Worm (Caenorhabditis elegans) whole organism, L4 larva: ENCODE data around the gene Y4C6B.7.
A peak's percentile ranks its signal among the peaks of the same experiment; 100 is the strongest.

Source experiments
- F37D6.2 ChIP-seq: sonication (generic microtip); optimal IDR thresholded peaks from 2 replicates; lab custom pipeline; 2016; ENCODE audit warnings: mild to moderate bottlenecking, missing genetic modification characterization, missing compliant biosample characterization
- T26A8.4 ChIP-seq: fragments of 200-800 bp; sonication (Bioruptor generic); IDR thresholded peaks from 2 replicates; pipeline ENCODE4 v1.3.6; 2022; ENCODE audit warnings: missing genetic modification characterization, missing compliant biosample characterization
- Y105C5A.15 ChIP-seq: fragments of 200-800 bp; sonication (Bioruptor generic); IDR thresholded peaks from 2 replicates; pipeline ENCODE4 v1.3.6; 2022; ENCODE audit warnings: missing genetic modification characterization, missing compliant biosample characterization
- Y48G9A.11 ChIP-seq: fragments of 200-800 bp; sonication (Bioruptor generic); IDR thresholded peaks from 2 replicates; pipeline ENCODE4 v1.3.6; 2022; ENCODE audit warnings: missing genetic modification reagents, missing genetic modification characterization, missing compliant biosample characterization
- ZK337.2 ChIP-seq: fragments of 200-800 bp; sonication (Bioruptor generic); IDR thresholded peaks from 2 replicates; pipeline ENCODE4 v1.3.6; 2022; ENCODE audit warnings: missing genetic modification reagents, missing genetic modification characterization, missing compliant biosample characterization
- arid-1 ChIP-seq: fragments of 200-800 bp; sonication (Bioruptor generic); conservative IDR thresholded peaks from 2 replicates; pipeline ENCODE4 v1.3.6; 2022; ENCODE audit warnings: missing genetic modification reagents, missing genetic modification characterization, missing compliant biosample characterization
- attf-4 ChIP-seq: sonication (generic microtip); optimal IDR thresholded peaks from 3 replicates; lab custom pipeline; 2017; ENCODE audit warnings: missing biosample characterization, missing genetic modification characterization
- ceh-20 ChIP-seq: fragments of 200-800 bp; sonication (Bioruptor generic); IDR thresholded peaks from 2 replicates; pipeline ENCODE4 v1.3.6; 2022; ENCODE audit warnings: missing genetic modification reagents, missing genetic modification characterization, missing compliant biosample characterization
- ceh-62 ChIP-seq: sonication (generic microtip); optimal IDR thresholded peaks from 2 replicates; lab custom pipeline; 2017; ENCODE audit warnings: missing biosample characterization, missing genetic modification characterization
- ces-1 ChIP-seq: fragments of 150-350 bp; sonication (generic microtip); optimal IDR thresholded peaks from 4 replicates; lab custom pipeline; 2014; ENCODE audit warnings: missing biosample characterization, missing genetic modification reagents, missing genetic modification characterization
- dmd-6 ChIP-seq: fragments of 200-800 bp; sonication (Bioruptor generic); IDR thresholded peaks from 2 replicates; pipeline ENCODE4 v1.3.6; 2022; ENCODE audit warnings: missing genetic modification reagents, missing genetic modification characterization, missing compliant biosample characterization
- dve-1 ChIP-seq: sonication (generic microtip); optimal IDR thresholded peaks from 2 replicates; lab custom pipeline; 2017; ENCODE audit warnings: antibody characterized with exemption, mild to moderate bottlenecking, missing genetic modification characterization, missing compliant biosample characterization; ENCODE audit not compliant: insufficient read depth
- egl-27 ChIP-seq: sonication (generic microtip); optimal IDR thresholded peaks from 3 replicates; lab custom pipeline; 2017; ENCODE audit warnings: missing biosample characterization, missing genetic modification reagents, missing genetic modification characterization
- fos-1 ChIP-seq: fragments of 150-350 bp; optimal IDR thresholded peaks from 2 replicates; lab custom pipeline; 2014; ENCODE audit warnings: missing biosample characterization, missing genetic modification characterization
- hlh-30 ChIP-seq: sonication (generic microtip); optimal IDR thresholded peaks from 2 replicates; lab custom pipeline; 2017; ENCODE audit warnings: antibody characterized with exemption, mild to moderate bottlenecking, missing genetic modification characterization, missing compliant biosample characterization; ENCODE audit not compliant: insufficient read depth
- hmg-1.1 ChIP-seq: fragments of 200-800 bp; sonication (Bioruptor generic); IDR thresholded peaks from 2 replicates; pipeline ENCODE4 v1.3.6; 2022; ENCODE audit warnings: missing genetic modification reagents, missing genetic modification characterization, missing compliant biosample characterization
- lin-15B ChIP-seq: fragments of 150-350 bp; sonication (generic microtip); optimal IDR thresholded peaks from 3 replicates; lab custom pipeline; 2014; ENCODE audit warnings: missing biosample characterization, missing genetic modification characterization
- madf-5 ChIP-seq, 2 experiments: fragments of 200-800 bp; sonication (Bioruptor generic); IDR thresholded peaks; 2 replicates each; pipeline ENCODE4 v1.3.6; 2022; ENCODE audit warnings: missing compliant biosample characterization in 2 of 2, missing genetic modification characterization in 2 of 2
- madf-9 ChIP-seq: fragments of 200-800 bp; sonication (Bioruptor generic); conservative IDR thresholded peaks from 2 replicates; pipeline ENCODE4 v1.3.6; 2022; ENCODE audit warnings: missing genetic modification reagents, missing genetic modification characterization, missing compliant biosample characterization
- mdl-1 ChIP-seq, 2 experiments: fragments of 150-350 bp in 1 of 2; sonication (generic microtip) in 1 of 2; optimal IDR thresholded peaks; 2 replicates each; lab custom pipeline; 2014 to 2017; ENCODE audit warnings: missing biosample characterization in 2 of 2, missing genetic modification characterization in 2 of 2
- mdt-29 ChIP-seq: fragments of 200-800 bp; sonication (Bioruptor generic); IDR thresholded peaks from 2 replicates; pipeline ENCODE4 v1.3.6; 2022; ENCODE audit warnings: missing genetic modification reagents, missing genetic modification characterization, missing compliant biosample characterization
- mxl-3 ChIP-seq: fragments of 200-800 bp; sonication (Bioruptor generic); optimal IDR thresholded peaks from 2 replicates; lab custom pipeline; 2018; ENCODE audit warnings: mild to moderate bottlenecking, missing genetic modification characterization, missing compliant biosample characterization
- nhr-111 ChIP-seq: fragments of 200-800 bp; sonication (Bioruptor generic); optimal IDR thresholded peaks from 2 replicates; lab custom pipeline; 2018; ENCODE audit warnings: mild to moderate bottlenecking, missing genetic modification characterization, missing compliant biosample characterization
- nhr-28 ChIP-seq: fragments of 150-350 bp; optimal IDR thresholded peaks from 2 replicates; lab custom pipeline; 2014; ENCODE audit warnings: missing biosample characterization, missing genetic modification characterization
- nhr-42 ChIP-seq: fragments of 200-800 bp; sonication (Bioruptor generic); IDR thresholded peaks from 2 replicates; pipeline ENCODE4 v1.3.6; 2022; ENCODE audit warnings: missing genetic modification characterization, missing compliant biosample characterization
- nhr-48 ChIP-seq: sonication (generic microtip); optimal IDR thresholded peaks from 2 replicates; lab custom pipeline; 2016; ENCODE audit warnings: mild to moderate bottlenecking, missing genetic modification characterization, missing compliant biosample characterization
- nhr-6 ChIP-seq: fragments of 150-350 bp; optimal IDR thresholded peaks from 2 replicates; lab custom pipeline; 2014; ENCODE audit warnings: missing biosample characterization, missing genetic modification characterization
- pha-4 ChIP-seq, 2 experiments: fragments of 150-350 bp in 1 of 2; fragments of 200-800 bp in 1 of 2; sonication (Bioruptor generic) in 1 of 2; IDR thresholded peaks in 1 of 2; optimal IDR thresholded peaks in 1 of 2; 2 replicates each; pipeline versions ENCODE4 v1.3.6 to Lab custom; 2014 to 2022; ENCODE audit warnings: missing genetic modification characterization in 2 of 2, missing genetic modification reagents in 2 of 2, missing biosample characterization in 1 of 2, missing compliant biosample characterization in 1 of 2
- php-3 ChIP-seq: fragments of 200-800 bp; sonication (Bioruptor generic); IDR thresholded peaks from 2 replicates; pipeline ENCODE4 v1.3.6; 2022; ENCODE audit warnings: missing genetic modification reagents, missing genetic modification characterization, missing compliant biosample characterization
- rbr-2 ChIP-seq: sonication (generic microtip); optimal IDR thresholded peaks from 2 replicates; lab custom pipeline; 2016; ENCODE audit warnings: missing genotype, missing genetic modification characterization, missing compliant biosample characterization
- snpc-4 ChIP-seq: fragments of 150-350 bp; optimal IDR thresholded peaks from 2 replicates; lab custom pipeline; 2014; ENCODE audit warnings: missing biosample characterization, missing genetic modification characterization
- tag-97 ChIP-seq: fragments of 200-800 bp; sonication (Bioruptor generic); IDR thresholded peaks from 2 replicates; pipeline ENCODE4 v1.3.6; 2022; ENCODE audit warnings: missing genetic modification characterization, missing compliant biosample characterization
- vab-7 ChIP-seq: fragments of 200-800 bp; sonication (Bioruptor generic); IDR thresholded peaks from 2 replicates; pipeline ENCODE4 v1.3.6; 2022; ENCODE audit warnings: missing genetic modification reagents, missing genetic modification characterization, missing compliant biosample characterization
- zfp-2 ChIP-seq: sonication (generic microtip); optimal IDR thresholded peaks from 2 replicates; lab custom pipeline; 2016; ENCODE audit warnings: mild to moderate bottlenecking, missing genetic modification characterization, missing compliant biosample characterization
- zip-11 ChIP-seq: fragments of 200-800 bp; sonication (Bioruptor generic); IDR thresholded peaks from 2 replicates; pipeline ENCODE4 v1.3.6; 2022; ENCODE audit warnings: missing genetic modification characterization, missing compliant biosample characterization

Y4C6B.7 gene

DNA sequence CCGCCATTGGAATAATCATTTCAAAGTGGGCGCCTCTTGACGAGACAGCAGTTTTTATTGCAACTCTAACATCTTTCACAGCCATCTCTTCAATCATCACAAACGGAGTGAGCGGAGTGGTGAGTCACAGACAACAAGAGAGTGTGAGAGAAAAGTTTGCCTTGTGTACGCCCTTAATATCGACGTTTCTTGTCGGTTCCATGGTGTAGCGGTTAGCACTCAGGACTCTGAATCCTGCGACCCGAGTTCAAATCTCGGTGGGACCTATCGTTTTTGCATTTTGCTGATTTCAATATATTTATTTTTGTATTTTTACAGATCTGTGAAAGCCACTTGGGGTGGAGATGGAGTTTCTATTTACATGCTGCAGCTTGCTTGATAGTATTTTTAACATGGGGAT lies 18.7 kb downstream of the Y4C6B.7 start (continued):
- TF ChIP-seq php-3 (GFP tag; lab: Robert Waterston, UW) (0 out of 2 replicates have a peak, but pooled peaks have one; percentile 27), dmd-6 (GFP tag; lab: Robert Waterston, UW) (peak; percentile 58), nhr-28 (tag; lab: Kevin White, UChicago) (no peak), ZK337.2 (peak; percentile 71), arid-1 (GFP tag; lab: Robert Waterston, UW) (peak; percentile 63; the same call in 1 of the 2 replicates), F37D6.2 (tag; lab: Kevin White, UChicago) (peak; percentile 19), dve-1 (tag; lab: Kevin White, UChicago) (peak; percentile 61), rbr-2 (tag; lab: Kevin White, UChicago) (peak; percentile 65), Y105C5A.15 (GFP tag; lab: Robert Waterston, UW) (0 out of 2 replicates have a peak, but pooled peaks have one; percentile 41), mxl-3 (peak; percentile 25), nhr-48 (tag; lab: Kevin White, UChicago) (peak; percentile 4), nhr-42 (GFP tag; lab: Robert Waterston, UW) (no peak), pha-4 (GFP tag; IDR thresholded peaks at IDR 0.05; lab: Robert Waterston, UW) (peak; percentile 75; the same call in 1 of the 2 replicates), pha-4 (tag; optimal IDR thresholded peaks at IDR 0.05; lab: Kevin White, UChicago) (no peak), mdt-29 (GFP tag; lab: Robert Waterston, UW) (no peak), attf-4 (tag; lab: Kevin White, UChicago) (no peak), madf-9 (peak; percentile 34; the same call in 1 of the 2 replicates), hlh-30 (peak; percentile 47), ces-1 (no peak)

DNA sequence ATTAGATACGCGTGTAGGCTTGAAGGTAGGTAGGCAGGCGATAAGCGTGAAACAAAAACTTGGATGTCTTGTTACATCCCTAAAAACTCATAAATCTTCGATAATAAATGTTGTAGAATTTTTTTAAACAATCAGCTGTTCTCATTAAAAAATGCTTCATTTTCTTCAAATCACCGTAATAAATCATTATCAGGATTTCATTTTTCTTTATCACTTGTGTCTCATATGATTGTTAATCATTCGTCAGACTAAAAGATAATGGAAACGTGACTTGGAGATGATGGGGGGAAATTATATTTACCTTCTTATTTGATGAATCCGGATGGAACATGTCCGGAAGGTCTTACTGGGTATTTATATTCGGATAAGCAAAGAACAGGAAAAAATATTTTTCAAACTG lies 19.8 kb downstream of the Y4C6B.7 start:
- no peak for TF ChIP-seq Y48G9A.11 (GFP tag; lab: Robert Waterston, UW)
- no peak for TF ChIP-seq snpc-4 (tag; lab: Kevin White, UChicago)
- TF ChIP-seq madf-5 (GFP tag; IDR thresholded peaks at IDR 0.05; lab: Robert Waterston, UW) = no peak
- no peak for TF ChIP-seq fos-1 (tag; lab: Kevin White, UChicago)
- no peak for TF ChIP-seq nhr-6 (tag; lab: Kevin White, UChicago)
- no peak for TF ChIP-seq F37D6.2 (tag; lab: Kevin White, UChicago)
- peak; percentile 45 for TF ChIP-seq hlh-30
- peak; percentile 31; the same call in 1 of the 2 replicates for TF ChIP-seq ceh-20 (GFP tag; lab: Robert Waterston, UW)
- peak; percentile 13 for TF ChIP-seq nhr-28 (tag; lab: Kevin White, UChicago)
- peak in 1 of 2 experiments; percentile 38 for TF ChIP-seq mdl-1 (tag; optimal IDR thresholded peaks at IDR 0.05; lab: Kevin White, UChicago)

DNA sequence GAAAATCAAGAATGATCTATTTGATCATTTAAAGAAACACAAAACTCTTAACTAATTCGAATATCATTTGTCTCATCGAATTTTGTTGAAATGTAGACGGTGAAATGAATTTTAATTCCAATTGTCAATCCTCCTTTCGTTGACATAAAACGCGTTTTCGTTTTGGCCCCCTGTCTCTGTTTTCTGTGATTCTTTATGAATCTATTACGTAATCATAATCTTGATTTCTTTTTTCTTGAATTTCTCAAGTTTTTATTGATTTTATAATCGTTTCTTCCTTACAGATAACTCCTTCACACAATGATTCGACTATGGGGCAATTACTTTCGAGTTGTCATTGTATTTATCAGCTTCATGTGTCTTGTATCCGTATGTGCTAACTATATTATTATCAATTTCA lies 21.1 kb downstream of the Y4C6B.7 start, which contains the start of gene Y4C6B.3:
Y4C6B.3 (plus strand) TSS at position 301 of the 400 bp plus-strand sequence.
- TF ChIP-seq madf-9 = no peak
- no peak for TF ChIP-seq egl-27 (tag; lab: Kevin White, UChicago)
- no peak for TF ChIP-seq hmg-1.1

DNA sequence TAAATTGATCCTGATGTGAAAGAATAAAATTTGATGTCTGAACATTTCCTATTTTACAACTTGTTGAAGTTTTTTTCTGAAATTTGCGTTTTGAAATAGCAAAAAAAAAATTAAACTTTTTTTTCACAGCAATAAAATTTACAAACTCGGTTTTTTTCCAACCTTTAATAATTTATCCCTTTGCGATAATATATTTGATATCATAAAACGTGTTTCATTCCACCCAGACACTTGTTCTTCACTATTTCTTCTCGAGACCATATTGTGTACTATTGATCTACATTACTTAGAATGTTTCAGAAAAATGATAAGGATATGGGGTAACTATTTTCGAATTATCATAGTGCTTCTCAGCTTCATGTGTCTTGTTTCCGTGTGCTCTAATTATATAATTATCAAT lies 27.1 kb downstream of the Y4C6B.7 start, which contains the start of gene Y4C6B.4:
Y4C6B.4 (plus strand) TSS at position 301 of the 400 bp plus-strand sequence.
- TF ChIP-seq tag-97 (GFP tag; lab: Robert Waterston, UW) (no peak), zip-11 (GFP tag; lab: Robert Waterston, UW) (no peak), zfp-2 (tag; lab: Kevin White, UChicago) (no peak), madf-9 (no peak), nhr-111 (no peak), ceh-62 (tag; lab: Kevin White, UChicago) (no peak), vab-7 (no peak), lin-15B (tag; lab: Kevin White, UChicago) (no peak), php-3 (GFP tag; lab: Robert Waterston, UW) (no peak), T26A8.4 (no peak), nhr-28 (tag; lab: Kevin White, UChicago) (no peak)
